Worm (Caenorhabditis elegans): ENCODE data around the gene Y116F11A.1.

DNA sequence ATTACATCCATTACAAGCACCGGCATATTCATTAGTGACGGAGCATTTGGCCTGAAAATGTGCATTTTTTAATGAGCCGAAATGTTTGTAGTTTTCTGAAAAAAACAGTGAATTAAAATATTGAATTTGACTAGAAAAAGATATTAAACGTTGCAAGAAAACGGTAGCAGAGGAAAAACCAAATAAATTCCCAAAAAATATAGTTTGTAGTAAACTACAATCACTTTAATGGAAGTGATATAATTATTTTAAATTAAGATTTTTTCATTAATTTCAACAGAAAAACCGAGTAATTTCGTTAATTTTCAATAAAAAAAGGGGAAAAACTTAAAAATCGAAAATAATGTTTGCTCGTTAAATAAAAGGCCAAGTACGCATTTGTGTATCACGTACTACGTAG, 41.3 kb downstream of the Y116F11A.1 start, which contains the start of gene M162.15:
- TF ChIP-seq lin-13 (GFP tag; optimal IDR thresholded peaks at IDR 0.05): no peak
- no peak for TF ChIP-seq snpc-4 (tag; optimal IDR thresholded peaks at IDR 0.05)
- no peak for TF ChIP-seq ceh-82 (tag; optimal IDR thresholded peaks at IDR 0.05)
- TF ChIP-seq zag-1 (tag; optimal IDR thresholded peaks at IDR 0.05): no peak
- TF ChIP-seq alr-1 (tag; optimal IDR thresholded peaks at IDR 0.05): no peak
- TF ChIP-seq nhr-237 (tag; optimal IDR thresholded peaks at IDR 0.05): no peak
- TF ChIP-seq dmd-4 (tag; optimal IDR thresholded peaks at IDR 0.05): no peak
- no peak for TF ChIP-seq mdl-1 (tag; optimal IDR thresholded peaks at IDR 0.05)
- TF ChIP-seq R02D3.7 (tag; optimal IDR thresholded peaks at IDR 0.05): no peak
